Worm (Caenorhabditis elegans) whole organism, late embryonic: ENCODE results near the gene fbxb-106.

Source experiments
- elt-4 ChIP-seq: sonication (generic microtip); optimal IDR thresholded peaks from 2 replicates; lab custom pipeline; 2016; ENCODE audit warnings: missing genetic modification characterization, missing compliant biosample characterization
- fkh-6 ChIP-seq: sonication (generic microtip); optimal IDR thresholded peaks from 2 replicates; lab custom pipeline; 2016; ENCODE audit warnings: missing genetic modification characterization, missing compliant biosample characterization
- madf-2 ChIP-seq: sonication (generic microtip); optimal IDR thresholded peaks from 2 replicates; lab custom pipeline; 2017; ENCODE audit warnings: missing genetic modification characterization, missing compliant biosample characterization
- npax-4 ChIP-seq: sonication (generic microtip); optimal IDR thresholded peaks from 2 replicates; lab custom pipeline; 2016; ENCODE audit warnings: missing genetic modification characterization, missing compliant biosample characterization
- pag-3 ChIP-seq: sonication (generic microtip); optimal IDR thresholded peaks from 2 replicates; lab custom pipeline; 2016; ENCODE audit warnings: missing compliant biosample characterization, missing genetic modification characterization, borderline replicate concordance
- pat-9 ChIP-seq: fragments of 200-800 bp; sonication (Bioruptor generic); optimal IDR thresholded peaks from 2 replicates; lab custom pipeline; 2018; ENCODE audit warnings: mild to moderate bottlenecking, missing genetic modification characterization, moderate library complexity, missing compliant biosample characterization
- sox-4 ChIP-seq: sonication (generic microtip); optimal IDR thresholded peaks from 2 replicates; lab custom pipeline; 2017; ENCODE audit warnings: mild to moderate bottlenecking, missing genetic modification characterization, inconsistent platforms, missing compliant biosample characterization
- tbx-2 ChIP-seq: sonication (generic microtip); optimal IDR thresholded peaks from 2 replicates; lab custom pipeline; 2016; ENCODE audit warnings: missing genetic modification characterization, missing compliant biosample characterization

ce11 chrII:2757954-2758353 lies 4.3 kb upstream of the fbxb-106 start, which contains the start of gene F29A7.8:
- TF ChIP-seq pat-9 (tag; lab: Kevin White, UChicago) (no peak), madf-2 (no peak), sox-4 (tag; lab: Kevin White, UChicago) (no peak), tbx-2 (tag; lab: Kevin White, UChicago) (no peak), npax-4 (tag; lab: Kevin White, UChicago) (no peak), pag-3 (tag; lab: Kevin White, UChicago) (no peak), elt-4 (tag; lab: Kevin White, UChicago) (no peak), fkh-6 (tag; lab: Kevin White, UChicago) (no peak)
